Worm (Caenorhabditis elegans): ENCODE measurements around the gene F10D7.5.

DNA sequence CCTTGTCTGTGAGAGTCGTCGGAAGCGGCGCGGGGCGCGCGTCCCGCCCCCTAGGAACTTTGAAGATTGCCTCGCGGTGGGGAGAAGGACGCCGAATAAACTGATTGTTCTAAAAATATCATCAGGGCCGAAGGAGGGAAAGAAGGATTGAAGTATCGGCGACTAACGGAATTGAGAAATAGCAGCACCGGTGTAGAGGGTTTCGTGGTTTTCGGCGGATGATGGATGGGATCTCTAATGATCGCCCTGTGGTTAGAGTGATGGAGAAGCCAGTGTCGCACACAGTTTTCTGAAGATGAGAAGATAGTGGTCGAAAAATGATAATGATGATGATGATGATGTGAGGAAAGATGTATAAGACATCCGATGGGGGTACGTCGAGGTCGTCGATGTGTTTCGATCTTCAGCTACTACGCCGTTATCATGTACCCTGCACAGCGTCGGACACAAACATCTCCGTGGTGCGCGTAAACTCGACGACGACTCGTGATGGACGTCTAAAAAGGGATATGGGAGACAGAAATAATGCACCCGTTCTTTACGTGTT lies 30.2 kb upstream of the F10D7.5 start, which contains the start of gene osm-11:
- TF ChIP-seq ceh-36 (tag; optimal IDR thresholded peaks at IDR 0.05): no peak
- TF ChIP-seq ama-1 (optimal IDR thresholded peaks at IDR 0.05): no peak
- TF ChIP-seq aly-1 (tag; optimal IDR thresholded peaks at IDR 0.05): no peak
- no peak for TF ChIP-seq tbx-37 (GFP tag; conservative IDR thresholded peaks at IDR 0.05)
- TF ChIP-seq hnd-1 (tag; optimal IDR thresholded peaks at IDR 0.05): no peak

Measured in whole organism, early embryonic.